Fruit fly (Drosophila melanogaster) whole organism, prepupa: ENCODE measurements around the gene CG16782.

Experiments used
- CG10669 ChIP-seq: fragments of 200-800 bp; sonication (Bioruptor generic); optimal IDR thresholded peaks from 3 replicates; lab custom pipeline; 2018; ENCODE audit warnings: missing biosample characterization, mild to moderate bottlenecking, missing genetic modification characterization, moderate library complexity
- CG11762 ChIP-seq: fragments of 200-800 bp; sonication (Bioruptor generic); optimal IDR thresholded peaks from 3 replicates; lab custom pipeline; 2016; ENCODE audit warnings: missing biosample characterization, missing genetic modification characterization; ENCODE audit not compliant: insufficient read depth
- CG11902 ChIP-seq: fragments of 200-800 bp; sonication (Bioruptor generic); optimal IDR thresholded peaks from 3 replicates; lab custom pipeline; 2016; ENCODE audit warnings: missing biosample characterization, missing genetic modification characterization
- CG15336 ChIP-seq: fragments of 200-800 bp; sonication (Bioruptor generic); IDR thresholded peaks from 2 replicates; pipeline ENCODE4 v1.3.6; 2022; ENCODE audit warnings: missing biosample characterization, missing genetic modification characterization
- CG1621 ChIP-seq: fragments of 200-800 bp; sonication (Bioruptor generic); optimal IDR thresholded peaks from 3 replicates; lab custom pipeline; 2018; ENCODE audit warnings: missing biosample characterization, mild to moderate bottlenecking, missing genetic modification characterization
- CG16779 ChIP-seq: fragments of 200-800 bp; sonication (Bioruptor generic); optimal IDR thresholded peaks from 3 replicates; lab custom pipeline; 2017; ENCODE audit warnings: missing biosample characterization, mild to moderate bottlenecking, missing genetic modification characterization
- CG31627 ChIP-seq: fragments of 200-800 bp; sonication (Bioruptor generic); optimal IDR thresholded peaks from 3 replicates; lab custom pipeline; 2016; ENCODE audit warnings: missing biosample characterization, missing genetic modification characterization
- CG3919 ChIP-seq: fragments of 200-800 bp; sonication (Bioruptor generic); optimal IDR thresholded peaks from 3 replicates; lab custom pipeline; 2016; ENCODE audit warnings: missing biosample characterization, missing genetic modification characterization
- CG4318 ChIP-seq: fragments of 200-800 bp; sonication (Bioruptor generic); optimal IDR thresholded peaks from 3 replicates; lab custom pipeline; 2017; ENCODE audit warnings: missing biosample characterization, mild to moderate bottlenecking, missing genetic modification characterization
- CG6163 ChIP-seq: fragments of 200-800 bp; sonication (Bioruptor generic); IDR thresholded peaks from 3 replicates; pipeline ENCODE4 v1.3.6; 2022; ENCODE audit warnings: missing biosample characterization, missing genetic modification characterization
- CG6276 ChIP-seq: fragments of 200-800 bp; sonication (Bioruptor generic); optimal IDR thresholded peaks from 2 replicates; lab custom pipeline; 2017; ENCODE audit warnings: missing biosample characterization, mild to moderate bottlenecking, missing genetic modification characterization
- CG6792 ChIP-seq: fragments of 200-800 bp; sonication (Bioruptor generic); optimal IDR thresholded peaks from 3 replicates; lab custom pipeline; 2016; ENCODE audit warnings: missing biosample characterization, missing genetic modification characterization
- CG6854 ChIP-seq: fragments of 200-800 bp; sonication (Bioruptor generic); optimal IDR thresholded peaks from 2 replicates; lab custom pipeline; 2017; ENCODE audit warnings: missing biosample characterization, mild to moderate bottlenecking, missing genetic modification characterization
- CG7368 ChIP-seq: fragments of 200-800 bp; sonication (Bioruptor generic); optimal IDR thresholded peaks from 3 replicates; lab custom pipeline; 2016; ENCODE audit warnings: missing biosample characterization, missing genetic modification characterization
- CG8119 ChIP-seq: fragments of 200-800 bp; sonication (Bioruptor generic); IDR thresholded peaks from 3 replicates; pipeline ENCODE4 v1.3.6; 2022; ENCODE audit warnings: missing biosample characterization, missing genetic modification characterization
- CG8319 ChIP-seq: fragments of 200-800 bp; sonication (Bioruptor generic); optimal IDR thresholded peaks from 3 replicates; lab custom pipeline; 2016; ENCODE audit warnings: missing biosample characterization, missing genetic modification characterization
- CG8632 ChIP-seq: fragments of 200-800 bp; sonication (Bioruptor generic); optimal IDR thresholded peaks from 3 replicates; lab custom pipeline; 2016; ENCODE audit warnings: missing biosample characterization, missing genetic modification characterization
- CG9139 ChIP-seq: fragments of 200-800 bp; sonication (Bioruptor generic); optimal IDR thresholded peaks from 3 replicates; lab custom pipeline; 2017; ENCODE audit warnings: missing biosample characterization, mild to moderate bottlenecking, missing genetic modification characterization
- Eip78C ChIP-seq: fragments of 200-800 bp; sonication (Bioruptor generic); peaks from one replicate; lab custom pipeline; 2016; ENCODE audit warnings: missing biosample characterization, missing genetic modification characterization
- Eip93F ChIP-seq: fragments of 200-800 bp; sonication (Bioruptor generic); optimal IDR thresholded peaks from 2 replicates; lab custom pipeline; 2016; ENCODE audit warnings: missing biosample characterization, mild to moderate bottlenecking, missing genetic modification characterization
- Ets21C ChIP-seq: fragments of 200-800 bp; sonication (Bioruptor generic); optimal IDR thresholded peaks from 3 replicates; lab custom pipeline; 2016; ENCODE audit warnings: missing biosample characterization, missing genetic modification characterization
- Ets96B ChIP-seq: fragments of 200-800 bp; optimal IDR thresholded peaks from 2 replicates; lab custom pipeline; 2019; ENCODE audit warnings: missing biosample characterization, mild to moderate bottlenecking, missing genetic modification characterization, moderate library complexity
- Gug ChIP-seq: fragments of 200-800 bp; sonication (Bioruptor generic); IDR thresholded peaks from 2 replicates; pipeline ENCODE4 v1.3.6; 2022; ENCODE audit warnings: missing biosample characterization, missing genetic modification characterization
- Hr38 ChIP-seq: sonication (Bioruptor generic); optimal IDR thresholded peaks from 2 replicates; lab custom pipeline; 2016; ENCODE audit warnings: missing biosample characterization, missing genetic modification characterization
- Hr39 ChIP-seq: fragments of 200-800 bp; sonication (Bioruptor generic); optimal IDR thresholded peaks from 2 replicates; lab custom pipeline; 2016; ENCODE audit warnings: missing biosample characterization, missing genetic modification characterization
- Hr4 ChIP-seq: fragments of 200-800 bp; sonication (Bioruptor generic); optimal IDR thresholded peaks from 3 replicates; lab custom pipeline; 2016; ENCODE audit warnings: missing biosample characterization, missing genetic modification characterization
- Lpt ChIP-seq: fragments of 200-800 bp; sonication (Bioruptor generic); optimal IDR thresholded peaks from 3 replicates; lab custom pipeline; 2016; ENCODE audit warnings: missing biosample characterization, missing genetic modification characterization
- OdsH ChIP-seq: fragments of 200-800 bp; sonication (Bioruptor generic); optimal IDR thresholded peaks from 3 replicates; lab custom pipeline; 2016; ENCODE audit warnings: missing biosample characterization, missing genetic modification characterization
- Smox ChIP-seq: fragments of 200-800 bp; sonication (Bioruptor generic); optimal IDR thresholded peaks from 3 replicates; lab custom pipeline; 2016; ENCODE audit warnings: missing biosample characterization, missing genetic modification characterization
- Sox102F ChIP-seq: fragments of 200-800 bp; sonication (Bioruptor generic); optimal IDR thresholded peaks from 2 replicates; lab custom pipeline; 2016; ENCODE audit warnings: missing biosample characterization, mild to moderate bottlenecking, missing genetic modification characterization
- Sox14 ChIP-seq: fragments of 200-800 bp; sonication (Bioruptor generic); optimal IDR thresholded peaks from 3 replicates; lab custom pipeline; 2016; ENCODE audit warnings: missing biosample characterization, missing genetic modification characterization
- Sox15 ChIP-seq: fragments of 200-800 bp; sonication (Bioruptor generic); optimal IDR thresholded peaks from 3 replicates; lab custom pipeline; 2016; ENCODE audit warnings: missing biosample characterization, missing genetic modification characterization
- achi ChIP-seq: fragments of 200-800 bp; sonication (Bioruptor generic); optimal IDR thresholded peaks from 3 replicates; lab custom pipeline; 2016; ENCODE audit warnings: missing biosample characterization, missing genetic modification characterization
- dac ChIP-seq: fragments of 200-800 bp; sonication (Bioruptor generic); optimal IDR thresholded peaks from 2 replicates; lab custom pipeline; 2017; ENCODE audit warnings: missing biosample characterization, mild to moderate bottlenecking, missing genetic modification characterization
- eg ChIP-seq: fragments of 200-800 bp; sonication (Bioruptor generic); IDR thresholded peaks from 3 replicates; pipeline ENCODE4 v1.3.6; 2022; ENCODE audit warnings: missing biosample characterization, missing genetic modification characterization
- esn ChIP-seq: fragments of 200-800 bp; sonication (Bioruptor generic); optimal IDR thresholded peaks from 2 replicates; lab custom pipeline; 2016; ENCODE audit warnings: missing biosample characterization, mild to moderate bottlenecking, missing genetic modification characterization, moderate library complexity
- fd59A ChIP-seq: fragments of 200-800 bp; sonication (Bioruptor generic); optimal IDR thresholded peaks from 2 replicates; lab custom pipeline; 2017; ENCODE audit warnings: missing biosample characterization, mild to moderate bottlenecking, missing genetic modification characterization, missing genetic modification reagents
- fd85E ChIP-seq: fragments of 200-800 bp; sonication (Bioruptor generic); optimal IDR thresholded peaks from 3 replicates; lab custom pipeline; 2016; ENCODE audit warnings: missing biosample characterization, missing genetic modification characterization
- net ChIP-seq: fragments of 200-800 bp; sonication (Bioruptor generic); optimal IDR thresholded peaks from 3 replicates; lab custom pipeline; 2016; ENCODE audit warnings: missing biosample characterization, missing genetic modification characterization
- pdm3 ChIP-seq: fragments of 200-800 bp; sonication (Bioruptor generic); optimal IDR thresholded peaks from 3 replicates; lab custom pipeline; 2016; ENCODE audit warnings: missing biosample characterization, missing genetic modification characterization
- spab ChIP-seq: fragments of 200-800 bp; sonication (Bioruptor generic); optimal IDR thresholded peaks from 2 replicates; lab custom pipeline; 2017; ENCODE audit warnings: missing biosample characterization, mild to moderate bottlenecking, missing genetic modification characterization, missing genetic modification reagents
- ss ChIP-seq, 2 experiments: fragments of 200-800 bp; sonication (Bioruptor generic); optimal IDR thresholded peaks; 2 replicates in 1 of 2; 3 replicates in 1 of 2; lab custom pipeline; 2017 to 2018; ENCODE audit warnings: mild to moderate bottlenecking in 2 of 2, missing biosample characterization in 2 of 2, missing genetic modification characterization in 2 of 2, moderate library complexity in 1 of 2
- svp ChIP-seq: fragments of 200-800 bp; sonication (Bioruptor generic); peaks from one replicate; lab custom pipeline; 2016; ENCODE audit warnings: missing biosample characterization, missing genetic modification characterization
- topi ChIP-seq: fragments of 200-800 bp; sonication (Bioruptor generic); optimal IDR thresholded peaks from 3 replicates; lab custom pipeline; 2016; ENCODE audit warnings: missing biosample characterization, missing genetic modification characterization
- vri ChIP-seq: fragments of 200-800 bp; sonication (Bioruptor generic); optimal IDR thresholded peaks from 3 replicates; lab custom pipeline; 2016; ENCODE audit warnings: missing biosample characterization, mild to moderate bottlenecking, missing genetic modification characterization

CG16782 gene

dm6 chrX:3476009-3476408 lies 16.0 kb upstream of the CG16782 start (continued):
- peak; percentile 48 for TF ChIP-seq CG8319 (GFP tag; lab: Kevin White, UChicago)
- TF ChIP-seq Ets21C (GFP tag; lab: Kevin White, UChicago), result peak; percentile 53
- peak; percentile 40 for TF ChIP-seq CG11902 (GFP tag; lab: Kevin White, UChicago)
- peak; percentile 80 for TF ChIP-seq Sox102F (GFP tag; lab: Kevin White, UChicago)
- peak; percentile 31 for TF ChIP-seq vri
- peak; percentile 57 for TF ChIP-seq CG1621 (tag; lab: Kevin White, UChicago)
- TF ChIP-seq Eip78C (GFP tag; lab: Kevin White, UChicago), result peak; percentile 95
- TF ChIP-seq Sox15, result peak; percentile 50
- peak; percentile 64 for TF ChIP-seq CG11762 (GFP tag; lab: Kevin White, UChicago)
- TF ChIP-seq Eip93F, result no peak
- TF ChIP-seq Sox14 (GFP tag; lab: Kevin White, UChicago), result peak; percentile 75
- peak; percentile 78 for TF ChIP-seq OdsH (GFP tag; lab: Kevin White, UChicago)
- TF ChIP-seq svp (GFP tag; lab: Kevin White, UChicago), result peak; percentile 91
- TF ChIP-seq CG6792, result peak; percentile 67
- TF ChIP-seq CG8632 (GFP tag; lab: Kevin White, UChicago), result peak; percentile 68
- TF ChIP-seq Hr39 (GFP tag; lab: Kevin White, UChicago), result peak; percentile 79
- peak; percentile 70 for TF ChIP-seq CG4318
- peak; percentile 83 for TF ChIP-seq esn (GFP tag; lab: Kevin White, UChicago)

DNA sequence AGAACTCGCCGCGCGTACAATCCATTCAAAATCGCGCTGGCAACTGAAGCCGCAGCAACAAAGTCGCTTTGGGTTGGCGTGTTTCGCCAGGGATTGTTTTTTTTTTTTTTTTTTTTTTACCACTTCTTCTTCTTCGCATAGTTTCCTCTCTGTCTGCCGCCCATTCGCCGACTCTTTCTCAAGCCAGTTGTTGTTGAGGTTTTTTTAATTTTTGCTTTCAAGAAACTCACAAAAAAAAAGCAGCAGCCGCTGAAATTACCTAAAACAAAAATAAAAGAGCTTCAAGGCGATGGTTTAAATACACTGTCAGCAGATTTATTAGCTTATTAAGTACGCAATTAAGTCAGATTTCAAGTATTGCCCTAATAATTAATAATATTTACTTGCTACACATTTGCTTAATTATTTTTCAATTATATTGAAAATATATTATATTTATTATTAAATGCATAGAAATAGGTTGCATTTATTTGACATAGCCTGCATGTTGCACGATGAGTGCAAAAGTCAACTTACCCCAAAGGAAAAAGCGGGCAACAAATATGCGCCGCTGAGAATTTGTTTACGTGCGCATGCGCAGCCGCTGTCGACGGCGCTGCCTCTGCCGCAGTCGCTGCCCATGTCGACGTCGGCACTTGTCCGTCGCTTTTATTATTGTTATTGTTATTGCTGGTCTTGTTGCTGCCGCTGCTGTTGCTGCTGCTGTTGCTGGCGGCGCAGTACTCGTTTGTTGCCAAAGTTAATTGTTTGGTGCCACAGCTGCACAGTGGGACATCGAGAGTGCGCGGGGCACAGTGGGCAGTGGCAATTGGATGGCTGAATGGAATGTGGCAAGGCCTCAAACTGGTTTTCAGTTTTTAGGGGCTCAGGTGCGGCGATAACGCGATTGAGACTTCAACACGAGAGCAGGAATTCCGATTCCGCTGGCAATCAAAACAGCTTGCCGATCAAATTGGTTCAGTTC lies 14.7 kb upstream of the CG16782 start, which contains the start of gene CG12206:
Gene CG12206 (minus strand): TSS at position 49 of the 964 bp plus-strand sequence.
- TF ChIP-seq CG15336 (peak; percentile 66), CG7368 (GFP tag; lab: Kevin White, UChicago) (peak; percentile 41), Ets21C (GFP tag; lab: Kevin White, UChicago) (no peak), Hr4 (GFP tag; lab: Kevin White, UChicago) (peak; percentile 36), fd85E (no peak), Hr38 (GFP tag; lab: Kevin White, UChicago) (no peak), Hr39 (GFP tag; lab: Kevin White, UChicago) (no peak), dac (peak; percentile 30), CG6854 (peak; percentile 60), Smox (GFP tag; lab: Kevin White, UChicago) (peak; percentile 7), CG6276 (GFP tag; lab: Kevin White, UChicago) (peak; percentile 83), spab (GFP tag; lab: Kevin White, UChicago) (peak; percentile 88), pdm3 (GFP tag; lab: Kevin White, UChicago) (peak; percentile 72), esn (GFP tag; lab: Kevin White, UChicago) (peak; percentile 59), CG8319 (GFP tag; lab: Kevin White, UChicago) (peak; percentile 58), achi (GFP tag; lab: Kevin White, UChicago) (peak; percentile 71), CG6163 (GFP tag; lab: Robert Waterston, UW) (peak; percentile 87), CG6792 (peak; percentile 63), CG3919 (peak; percentile 57), CG10669 (GFP tag; lab: Kevin White, UChicago) (peak; percentile 92), Sox15 (peak; percentile 64), OdsH (GFP tag; lab: Kevin White, UChicago) (peak; percentile 54), fd59A (peak; percentile 69), ss (GFP tag; optimal IDR thresholded peaks at IDR 0.05; lab: Kevin White, UChicago) (peak; percentile 93 to 96), eg (GFP tag; lab: Robert Waterston, UW) (peak; percentile 80), topi (GFP tag; lab: Kevin White, UChicago) (peak; percentile 34), Lpt (GFP tag; lab: Kevin White, UChicago) (peak; percentile 66), CG31627 (GFP tag; lab: Kevin White, UChicago) (no peak), CG8119 (GFP tag; lab: Robert Waterston, UW) (peak; percentile 86), net (GFP tag; lab: Kevin White, UChicago) (peak; percentile 80), CG11902 (GFP tag; lab: Kevin White, UChicago) (peak; percentile 42), CG9139 (GFP tag; lab: Kevin White, UChicago) (peak; percentile 91), vri (peak; percentile 37), CG16779 (tag; lab: Kevin White, UChicago) (peak; percentile 85), CG11762 (GFP tag; lab: Kevin White, UChicago) (peak; percentile 63), Gug (peak; percentile 32; the same call in 1 of the 2 replicates), Ets96B (peak; percentile 88), Sox102F (GFP tag; lab: Kevin White, UChicago) (peak; percentile 25), Eip93F (no peak), CG1621 (tag; lab: Kevin White, UChicago) (peak; percentile 82)
